Fruit fly (Drosophila melanogaster): ENCODE measurements around the gene CG44004.

Gene CG44004

dm6 chr3L:18073559-18074134 lies at the start of gene CG44004:
TSS of gene CG44004 (minus strand) at chr3L:18073863.
- no peak for TF ChIP-seq CG17801 (GFP tag; optimal IDR thresholded peaks at IDR 0.05; ENCODE audit: partially characterized antibody)

dm6 chr3L:18121889-18122288 lies 48.2 kb upstream of the CG44004 start, which contains the start of gene CG42853:
TSS of gene CG42853 (minus strand) at chr3L:18121989.
- TF ChIP-seq CG17801 (GFP tag; optimal IDR thresholded peaks at IDR 0.05; ENCODE audit: partially characterized antibody) = no peak

dm6 chr3L:18114038-18114926 lies 40.6 kb upstream of the CG44004 start:
- peak; percentile 72 for TF ChIP-seq CG17801 (GFP tag; optimal IDR thresholded peaks at IDR 0.05; ENCODE audit: partially characterized antibody)

- TF ChIP-seq CG17801 (GFP tag; optimal IDR thresholded peaks at IDR 0.05; ENCODE audit: partially characterized antibody) = no peak
These were observed 39.0 kb upstream of the CG44004 start, which contains the start of the genes CG32195 and CG7341 for dm6 chr3L:18112669-18113068. TSS of gene CG32195 (plus strand) at chr3L:18112959. TSS of gene CG7341 (plus strand) at chr3L:18112959.

dm6 chr3L:18109459-18109863 lies 35.8 kb upstream of the CG44004 start, which contains the start of the genes Polr3D and mus304:
TSS of gene Polr3D (minus strand) at chr3L:18109574.
TSS of gene mus304 (plus strand) at chr3L:18109814.
- no peak for TF ChIP-seq CG17801 (GFP tag; optimal IDR thresholded peaks at IDR 0.05; ENCODE audit: partially characterized antibody)

dm6 chr3L:18106021-18106944 lies 32.6 kb upstream of the CG44004 start, which contains the start of the genes CG13698 and mRpS26:
TSS of gene CG13698 (minus strand) at chr3L:18106149.
TSS of gene mRpS26 (plus strand) at chr3L:18106579.
- TF ChIP-seq CG17801 (GFP tag; optimal IDR thresholded peaks at IDR 0.05; ENCODE audit: partially characterized antibody) = no peak

dm6 chr3L:18105343-18106020 lies 31.8 kb upstream of the CG44004 start:
- TF ChIP-seq CG17801 (GFP tag; optimal IDR thresholded peaks at IDR 0.05; ENCODE audit: partially characterized antibody) = no peak

- TF ChIP-seq CG17801 (GFP tag; optimal IDR thresholded peaks at IDR 0.05; ENCODE audit: partially characterized antibody) = no peak
These were observed 28.5 kb upstream of the CG44004 start for dm6 chr3L:18102161-18102565.

dm6 chr3L:18101421-18101996 lies 27.8 kb upstream of the CG44004 start:
- TF ChIP-seq CG17801 (GFP tag; optimal IDR thresholded peaks at IDR 0.05; ENCODE audit: partially characterized antibody) = peak; percentile 48

- no peak for TF ChIP-seq CG17801 (GFP tag; optimal IDR thresholded peaks at IDR 0.05; ENCODE audit: partially characterized antibody)
These were observed 26.1 kb upstream of the CG44004 start for dm6 chr3L:18099715-18100114.

- TF ChIP-seq CG17801 (GFP tag; optimal IDR thresholded peaks at IDR 0.05; ENCODE audit: partially characterized antibody) = no peak
These were observed 23.1 kb upstream of the CG44004 start for dm6 chr3L:18096726-18097125.

- no peak for TF ChIP-seq CG17801 (GFP tag; optimal IDR thresholded peaks at IDR 0.05; ENCODE audit: partially characterized antibody)
These were observed 20.2 kb upstream of the CG44004 start for dm6 chr3L:18093875-18094274.

dm6 chr3L:18088027-18088426 lies 14.4 kb upstream of the CG44004 start:
- TF ChIP-seq CG17801 (GFP tag; optimal IDR thresholded peaks at IDR 0.05; ENCODE audit: partially characterized antibody) = no peak
